Worm (Caenorhabditis elegans) whole organism, young adult: Measurements from ENCODE around the gene memb-2.

ENCODE experiments used
- B0019.2 ChIP-seq: fragments of 200-800 bp; sonication (Bioruptor generic); conservative IDR thresholded peaks from 2 replicates; pipeline ENCODE4 v1.3.6; 2022; ENCODE audit warnings: missing genetic modification reagents, missing genetic modification characterization, missing compliant biosample characterization
- B0261.1 ChIP-seq: sonication (generic microtip); optimal IDR thresholded peaks from 2 replicates; lab custom pipeline; 2016; ENCODE audit warnings: mild to moderate bottlenecking, missing genetic modification characterization, moderate library complexity, missing compliant biosample characterization
- B0336.3 ChIP-seq: fragments of 200-800 bp; sonication (Bioruptor generic); IDR thresholded peaks from 2 replicates; pipeline ENCODE4 v1.3.6; 2022; ENCODE audit warnings: missing genetic modification characterization, missing compliant biosample characterization
- D2030.7 ChIP-seq: fragments of 200-800 bp; sonication (Bioruptor generic); IDR thresholded peaks from 2 replicates; pipeline ENCODE4 v1.3.6; 2022; ENCODE audit warnings: missing genetic modification reagents, missing genetic modification characterization, missing compliant biosample characterization
- F22D6.2 ChIP-seq: sonication (generic microtip); optimal IDR thresholded peaks from 2 replicates; lab custom pipeline; 2016; ENCODE audit warnings: mild to moderate bottlenecking, missing genetic modification characterization, missing compliant biosample characterization
- F33H1.4 ChIP-seq: fragments of 200-800 bp; sonication (Bioruptor generic); IDR thresholded peaks from 2 replicates; pipeline ENCODE4 v1.3.6; 2022; ENCODE audit warnings: missing genetic modification reagents, missing genetic modification characterization, missing compliant biosample characterization
- F39B2.1 ChIP-seq: fragments of 200-800 bp; sonication (Bioruptor generic); IDR thresholded peaks from 2 replicates; pipeline ENCODE4 v1.3.6; 2022; ENCODE audit warnings: missing genetic modification reagents, missing genetic modification characterization, missing compliant biosample characterization
- F52B5.7 ChIP-seq: sonication (generic microtip); optimal IDR thresholded peaks from 2 replicates; lab custom pipeline; 2016; ENCODE audit warnings: mild to moderate bottlenecking, missing genetic modification characterization, missing compliant biosample characterization
- F55B11.4 ChIP-seq: sonication (generic microtip); optimal IDR thresholded peaks from 2 replicates; lab custom pipeline; 2016; ENCODE audit warnings: missing compliant biosample characterization, missing genetic modification characterization, borderline replicate concordance; ENCODE audit not compliant: insufficient read depth
- F57C9.4 ChIP-seq: sonication (generic microtip); optimal IDR thresholded peaks from 2 replicates; lab custom pipeline; 2017; ENCODE audit warnings: mild to moderate bottlenecking, missing genetic modification characterization, missing compliant biosample characterization
- Y95B8A.8 ChIP-seq: fragments of 200-800 bp; sonication (Bioruptor generic); IDR thresholded peaks from 2 replicates; pipeline ENCODE4 v1.3.6; 2022; ENCODE audit warnings: missing genetic modification reagents, missing genetic modification characterization, missing compliant biosample characterization
- ZK185.1 ChIP-seq: sonication (generic microtip); optimal IDR thresholded peaks from 2 replicates; lab custom pipeline; 2016; ENCODE audit warnings: mild to moderate bottlenecking, missing genetic modification characterization, missing compliant biosample characterization; ENCODE audit not compliant: poor library complexity, severe bottlenecking
- ama-1 ChIP-seq, 3 experiments: fragments of 150-350 bp in 1 of 3; sonication (generic microtip) in 2 of 3; optimal IDR thresholded peaks; 2 replicates each; lab custom pipeline; 2014 to 2018; ENCODE audit warnings: missing biosample characterization in 2 of 3, missing genetic modification characterization in 2 of 3, missing genetic modification reagents in 2 of 3
- aptf-3 ChIP-seq: fragments of 200-800 bp; sonication (Bioruptor generic); IDR thresholded peaks from 2 replicates; pipeline ENCODE4 v1.3.6; 2022; ENCODE audit warnings: missing genetic modification characterization, missing compliant biosample characterization
- atf-7 ChIP-seq: sonication (generic microtip); optimal IDR thresholded peaks from 2 replicates; lab custom pipeline; 2017; ENCODE audit warnings: mild to moderate bottlenecking, missing genetic modification characterization, missing compliant biosample characterization
- athp-1 ChIP-seq: sonication (generic microtip); optimal IDR thresholded peaks from 2 replicates; lab custom pipeline; 2017; ENCODE audit warnings: mild to moderate bottlenecking, missing genetic modification characterization, missing compliant biosample characterization
- bed-1 ChIP-seq: fragments of 200-800 bp; sonication (Bioruptor generic); IDR thresholded peaks from 2 replicates; pipeline ENCODE4 v1.3.6; 2022; ENCODE audit warnings: missing genetic modification reagents, missing genetic modification characterization, missing compliant biosample characterization
- cebp-2 ChIP-seq: fragments of 200-800 bp; sonication (Bioruptor generic); IDR thresholded peaks from 2 replicates; pipeline ENCODE4 v1.3.6; 2022; ENCODE audit warnings: missing genetic modification characterization, missing compliant biosample characterization
- ceh-100 ChIP-seq: fragments of 200-800 bp; sonication (Bioruptor generic); IDR thresholded peaks from 2 replicates; pipeline ENCODE4 v1.3.6; 2022; ENCODE audit warnings: missing genetic modification reagents, missing genetic modification characterization, missing compliant biosample characterization
- ceh-91 ChIP-seq: fragments of 200-800 bp; sonication (Bioruptor generic); IDR thresholded peaks from 2 replicates; pipeline ENCODE4 v1.3.6; 2022; ENCODE audit warnings: missing genetic modification reagents, missing genetic modification characterization, missing compliant biosample characterization
- efl-1 ChIP-seq: fragments of 150-350 bp; optimal IDR thresholded peaks from 2 replicates; lab custom pipeline; 2014; ENCODE audit warnings: missing biosample characterization, missing genetic modification reagents, missing genetic modification characterization
- fkh-3 ChIP-seq: sonication (generic microtip); optimal IDR thresholded peaks from 2 replicates; lab custom pipeline; 2016; ENCODE audit warnings: mild to moderate bottlenecking, missing genetic modification characterization, missing compliant biosample characterization
- hsf-1 ChIP-seq: fragments of 200-800 bp; sonication (Bioruptor generic); IDR thresholded peaks from 2 replicates; pipeline ENCODE4 v1.3.6; 2022; ENCODE audit warnings: missing genetic modification reagents, missing genetic modification characterization, missing compliant biosample characterization
- let-526 ChIP-seq: fragments of 200-800 bp; sonication (Bioruptor generic); IDR thresholded peaks from 2 replicates; pipeline ENCODE4 v1.3.6; 2022; ENCODE audit warnings: missing genetic modification reagents, missing genetic modification characterization, missing compliant biosample characterization
- lin-40 ChIP-seq: sonication (generic microtip); optimal IDR thresholded peaks from 2 replicates; lab custom pipeline; 2016; ENCODE audit warnings: missing genetic modification characterization, mild to moderate bottlenecking, missing compliant biosample characterization, missing genotype, missing genetic modification reagents
- lsy-27 ChIP-seq: sonication (generic microtip); optimal IDR thresholded peaks from 2 replicates; lab custom pipeline; 2017; ENCODE audit warnings: missing genetic modification characterization, mild to moderate bottlenecking, missing compliant biosample characterization, antibody characterized with exemption, missing genotype, borderline replicate concordance; ENCODE audit not compliant: insufficient read depth
- mes-4 ChIP-seq: sonication (generic microtip); optimal IDR thresholded peaks from 2 replicates; lab custom pipeline; 2016; ENCODE audit warnings: missing genotype, missing genetic modification characterization, missing compliant biosample characterization
- mxl-1 ChIP-seq: sonication (generic microtip); optimal IDR thresholded peaks from 2 replicates; lab custom pipeline; 2016; ENCODE audit warnings: missing genetic modification characterization, missing compliant biosample characterization
- nfya-2 ChIP-seq: fragments of 200-800 bp; sonication (Bioruptor generic); IDR thresholded peaks from 2 replicates; pipeline ENCODE4 v1.3.6; 2022; ENCODE audit warnings: missing genetic modification reagents, missing genetic modification characterization, missing compliant biosample characterization
- nhr-27 ChIP-seq: fragments of 200-800 bp; sonication (Bioruptor generic); optimal IDR thresholded peaks from 2 replicates; lab custom pipeline; 2018; ENCODE audit warnings: mild to moderate bottlenecking, missing genetic modification characterization, moderate library complexity, missing compliant biosample characterization
- pha-4 ChIP-seq: fragments of 150-350 bp; sonication (generic microtip); optimal IDR thresholded peaks from 2 replicates; lab custom pipeline; 2014; ENCODE audit warnings: missing biosample characterization, missing genetic modification reagents, missing genetic modification characterization
- rcor-1 ChIP-seq: fragments of 200-800 bp; sonication (Bioruptor generic); IDR thresholded peaks from 2 replicates; pipeline ENCODE4 v1.3.6; 2022; ENCODE audit warnings: missing genetic modification reagents, missing genetic modification characterization, missing compliant biosample characterization
- rec-8 ChIP-seq, 2 experiments: sonication (generic microtip); optimal IDR thresholded peaks; 2 replicates each; lab custom pipeline; 2016; ENCODE audit warnings: mild to moderate bottlenecking in 2 of 2, missing genetic modification characterization in 2 of 2, missing genetic modification reagents in 2 of 2, missing genotype in 2 of 2, missing biosample characterization in 1 of 2, missing compliant biosample characterization in 1 of 2, moderate library complexity in 1 of 2
- rpc-1 ChIP-seq, 2 experiments: fragments of 150-350 bp in 1 of 2; sonication (generic microtip) in 1 of 2; optimal IDR thresholded peaks; 2 replicates each; lab custom pipeline; 2014 to 2018; ENCODE audit warnings: missing biosample characterization in 1 of 2, missing genetic modification characterization in 1 of 2, missing genetic modification reagents in 1 of 2, missing genotype in 1 of 2
- snpc-1.1 ChIP-seq: sonication (generic microtip); optimal IDR thresholded peaks from 2 replicates; lab custom pipeline; 2017; ENCODE audit warnings: missing genetic modification characterization, mild to moderate bottlenecking, missing compliant biosample characterization, antibody characterized with exemption, moderate library complexity, missing genotype, missing genetic modification reagents; ENCODE audit not compliant: insufficient read depth
- tbx-9 ChIP-seq: sonication (generic microtip); optimal IDR thresholded peaks from 2 replicates; lab custom pipeline; 2016; ENCODE audit warnings: borderline replicate concordance, missing genetic modification characterization, inconsistent platforms, missing compliant biosample characterization
- tlf-1 ChIP-seq: fragments of 200-800 bp; sonication (Bioruptor generic); optimal IDR thresholded peaks from 2 replicates; lab custom pipeline; 2018; ENCODE audit warnings: mild to moderate bottlenecking, missing genetic modification characterization, missing compliant biosample characterization
- zfh-2 ChIP-seq: fragments of 200-800 bp; sonication (Bioruptor generic); conservative IDR thresholded peaks from 2 replicates; pipeline ENCODE4 v1.3.6; 2022; ENCODE audit warnings: missing genetic modification reagents, missing genetic modification characterization, missing compliant biosample characterization
- zim-3 ChIP-seq: sonication (generic microtip); optimal IDR thresholded peaks from 2 replicates; lab custom pipeline; 2017; ENCODE audit warnings: mild to moderate bottlenecking, missing genetic modification characterization, moderate library complexity, missing compliant biosample characterization
- ztf-26 ChIP-seq: sonication (generic microtip); optimal IDR thresholded peaks from 2 replicates; lab custom pipeline; 2017; ENCODE audit warnings: missing genetic modification characterization, missing compliant biosample characterization
- ztf-28 ChIP-seq: fragments of 200-800 bp; sonication (Bioruptor generic); IDR thresholded peaks from 2 replicates; pipeline ENCODE4 v1.3.6; 2022; ENCODE audit warnings: missing genetic modification reagents, missing genetic modification characterization, missing compliant biosample characterization

Gene memb-2

ce11 chrV:5613109-5613508 lies 6.8 kb downstream of the memb-2 start, which contains the start of gene lrpc-1:
TSS of gene lrpc-1 (minus strand) at chrV:5613209.
- TF ChIP-seq F57C9.4 (no peak), efl-1 (GFP tag; lab: Kevin White, UChicago) (no peak), B0261.1 (tag; lab: Kevin White, UChicago) (no peak), ama-1 (optimal IDR thresholded peaks at IDR 0.05; lab: Kevin White, UChicago) (no peak), ama-1 (GFP tag; optimal IDR thresholded peaks at IDR 0.05; lab: Kevin White, UChicago) (no peak), rcor-1 (GFP tag; lab: Robert Waterston, UW) (no peak), cebp-2 (GFP tag; lab: Robert Waterston, UW) (no peak), bed-1 (no peak), B0019.2 (GFP tag; lab: Robert Waterston, UW) (no peak), athp-1 (tag; lab: Kevin White, UChicago) (no peak), aptf-3 (GFP tag; lab: Robert Waterston, UW) (no peak), zim-3 (tag; lab: Kevin White, UChicago) (no peak), pha-4 (tag; lab: Kevin White, UChicago) (no peak), mxl-1 (tag; lab: Kevin White, UChicago) (no peak), mes-4 (no peak), ZK185.1 (tag; lab: Kevin White, UChicago) (no peak), rec-8 (tag; optimal IDR thresholded peaks at IDR 0.05; lab: Kevin White, UChicago) (no peak)

- TF ChIP-seq tbx-9 (tag; lab: Kevin White, UChicago) (no peak), rec-8 (tag; optimal IDR thresholded peaks at IDR 0.05; lab: Kevin White, UChicago) (no peak), zim-3 (tag; lab: Kevin White, UChicago) (no peak), F33H1.4 (GFP tag; lab: Robert Waterston, UW) (no peak), nfya-2 (GFP tag; lab: Robert Waterston, UW) (no peak), B0336.3 (GFP tag; lab: Robert Waterston, UW) (no peak), nhr-27 (tag; lab: Kevin White, UChicago) (no peak), ztf-26 (no peak), let-526 (GFP tag; lab: Robert Waterston, UW) (no peak), ztf-28 (GFP tag; lab: Robert Waterston, UW) (no peak), lsy-27 (no peak), zfh-2 (GFP tag; lab: Robert Waterston, UW) (no peak), lin-40 (tag; lab: Kevin White, UChicago) (no peak), ceh-100 (GFP tag; lab: Robert Waterston, UW) (no peak), ceh-91 (no peak), F52B5.7 (tag; lab: Kevin White, UChicago) (no peak), hsf-1 (GFP tag; lab: Robert Waterston, UW) (no peak)
Observed at ce11 chrV:5610186-5610585, 9.8 kb downstream of the memb-2 start.

ce11 chrV:5606255-5606654 lies 13.7 kb downstream of the memb-2 start, which contains the start of gene CD4.1:
TSS of gene CD4.1 (plus strand) at chrV:5606555.
- TF ChIP-seq rpc-1 (optimal IDR thresholded peaks at IDR 0.05; lab: Kevin White, UChicago) (no peak), rpc-1 (tag; optimal IDR thresholded peaks at IDR 0.05; lab: Kevin White, UChicago) (no peak), atf-7 (tag; lab: Kevin White, UChicago) (no peak), ceh-91 (no peak), snpc-1.1 (tag; lab: Kevin White, UChicago) (no peak), F39B2.1 (GFP tag; lab: Robert Waterston, UW) (no peak), D2030.7 (GFP tag; lab: Robert Waterston, UW) (no peak), F22D6.2 (tag; lab: Kevin White, UChicago) (no peak), tlf-1 (no peak), hsf-1 (GFP tag; lab: Robert Waterston, UW) (no peak), fkh-3 (tag; lab: Kevin White, UChicago) (no peak), Y95B8A.8 (GFP tag; lab: Robert Waterston, UW) (no peak), F55B11.4 (tag; lab: Kevin White, UChicago) (no peak)
